Worm (Caenorhabditis elegans) whole organism, young adult: ENCODE results near the gene sec-15.

Experiments
- efl-1 ChIP-seq: fragments of 150-350 bp; optimal IDR thresholded peaks from 2 replicates; lab custom pipeline; 2014; ENCODE audit warnings: missing biosample characterization, missing genetic modification reagents, missing genetic modification characterization
- pha-4 ChIP-seq: fragments of 150-350 bp; sonication (generic microtip); optimal IDR thresholded peaks from 2 replicates; lab custom pipeline; 2014; ENCODE audit warnings: missing biosample characterization, missing genetic modification reagents, missing genetic modification characterization
- repo-1 ChIP-seq: sonication (generic microtip); optimal IDR thresholded peaks from 2 replicates; lab custom pipeline; 2017; ENCODE audit warnings: mild to moderate bottlenecking, missing genetic modification characterization, missing compliant biosample characterization
- tbp1 ChIP-seq: fragments of 200-800 bp; sonication (Bioruptor generic); optimal IDR thresholded peaks from 2 replicates; lab custom pipeline; 2018; ENCODE audit warnings: mild to moderate bottlenecking, missing genetic modification characterization, missing compliant biosample characterization
- unc-130 ChIP-seq: sonication (generic microtip); optimal IDR thresholded peaks from 2 replicates; lab custom pipeline; 2016; ENCODE audit warnings: missing genetic modification reagents, missing genetic modification characterization, missing compliant biosample characterization
- ztf-26 ChIP-seq: sonication (generic microtip); optimal IDR thresholded peaks from 2 replicates; lab custom pipeline; 2017; ENCODE audit warnings: missing genetic modification characterization, missing compliant biosample characterization

DNA sequence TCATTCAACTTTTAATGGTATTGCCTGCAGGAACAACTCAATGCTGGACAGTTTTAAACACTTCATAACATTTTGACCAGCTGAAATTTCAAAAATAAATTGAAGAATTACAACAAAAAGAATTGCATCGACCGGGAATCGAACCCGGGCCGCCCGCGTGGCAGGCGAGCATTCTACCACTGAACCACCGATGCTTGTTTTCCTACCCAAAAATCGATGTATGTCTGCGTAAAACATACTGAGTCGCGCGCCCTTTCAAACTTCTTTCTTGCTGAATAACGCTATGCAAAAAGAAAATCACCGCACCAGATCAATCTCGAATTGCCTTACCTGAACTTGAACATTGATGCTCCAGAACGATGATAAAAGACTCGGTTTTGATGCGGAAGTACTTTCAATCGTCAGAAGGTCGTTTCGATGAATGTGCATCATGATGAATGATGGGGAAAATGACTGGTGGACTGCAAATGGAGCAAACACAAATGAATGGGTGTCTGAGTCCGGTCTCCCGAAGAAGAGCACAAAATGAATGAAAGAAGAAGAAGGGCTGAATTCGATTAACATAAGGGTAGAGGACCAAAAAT is 38.7 kb downstream of the sec-15 start, which contains the start of gene R04E5.7:
- TF ChIP-seq efl-1 (GFP tag; lab: Kevin White, UChicago) (no peak), unc-130 (GFP tag; lab: Kevin White, UChicago) (no peak), tbp1 (peak; percentile 89), pha-4 (tag; lab: Kevin White, UChicago) (no peak), repo-1 (tag; lab: Kevin White, UChicago) (no peak), ztf-26 (no peak)
